Worm (Caenorhabditis elegans): ENCODE data around the gene D2024.5.

Gene D2024.5

ce11 chrIV:7240564-7240963 is 12.5 kb upstream of the D2024.5 start:
- peak; percentile 36 for TF ChIP-seq ceh-83 (GFP tag; optimal IDR thresholded peaks at IDR 0.05)
- no peak for TF ChIP-seq lsy-2 (tag; optimal IDR thresholded peaks at IDR 0.05)
- TF ChIP-seq ham-2 (GFP tag; optimal IDR thresholded peaks at IDR 0.05) = no peak
- TF ChIP-seq mls-2 (tag; optimal IDR thresholded peaks at IDR 0.05) = no peak
- no peak for TF ChIP-seq ztf-11 (tag; optimal IDR thresholded peaks at IDR 0.05)
- no peak for TF ChIP-seq unc-62 (GFP tag; optimal IDR thresholded peaks at IDR 0.05)

ce11 chrIV:7237668-7238214 is 9.6 kb upstream of the D2024.5 start, which contains the start of gene elo-3:
Gene elo-3, plus strand, starts transcription at chrIV:7237718.
- TF ChIP-seq sptf-1 (tag; optimal IDR thresholded peaks at IDR 0.05) = no peak
- TF ChIP-seq nhr-12 (tag; optimal IDR thresholded peaks at IDR 0.05) = no peak
- no peak for TF ChIP-seq pha-4 (tag; optimal IDR thresholded peaks at IDR 0.05)
- no peak for TF ChIP-seq nhr-237 (tag; optimal IDR thresholded peaks at IDR 0.05)
- TF ChIP-seq elt-1 (tag; optimal IDR thresholded peaks at IDR 0.05; ENCODE audit: borderline replicate concordance, insufficient read depth) = no peak
- TF ChIP-seq nhr-76 (tag; optimal IDR thresholded peaks at IDR 0.05) = no peak
- TF ChIP-seq ceh-39 (tag; optimal IDR thresholded peaks at IDR 0.05) = no peak
- no peak for TF ChIP-seq ceh-83 (GFP tag; optimal IDR thresholded peaks at IDR 0.05)
- TF ChIP-seq tbx-8 (GFP tag; optimal IDR thresholded peaks at IDR 0.05) = no peak
- no peak for TF ChIP-seq unc-120 (tag; optimal IDR thresholded peaks at IDR 0.05; ENCODE audit: poor library complexity, severe bottlenecking)
- TF ChIP-seq unc-62 (GFP tag; optimal IDR thresholded peaks at IDR 0.05) = no peak
- TF ChIP-seq ceh-43 (GFP tag; optimal IDR thresholded peaks at IDR 0.05) = no peak

ce11 chrIV:7236248-7236772 is 8.2 kb upstream of the D2024.5 start:
- TF ChIP-seq zip-8 (tag; optimal IDR thresholded peaks at IDR 0.05) = peak; percentile 86
- no peak for TF ChIP-seq elt-1 (tag; optimal IDR thresholded peaks at IDR 0.05; ENCODE audit: borderline replicate concordance, insufficient read depth)

ce11 chrIV:7235382-7235917 is 7.3 kb upstream of the D2024.5 start:
- TF ChIP-seq nhr-12 (tag; optimal IDR thresholded peaks at IDR 0.05) (no peak), mep-1 (tag; optimal IDR thresholded peaks at IDR 0.05) (peak; percentile 6), unc-120 (tag; optimal IDR thresholded peaks at IDR 0.05; ENCODE audit: poor library complexity, severe bottlenecking) (peak; percentile 83), nhr-2 (tag; optimal IDR thresholded peaks at IDR 0.05) (peak; percentile 96), ztf-11 (tag; optimal IDR thresholded peaks at IDR 0.05) (peak; percentile 5), mab-5 (tag; optimal IDR thresholded peaks at IDR 0.05) (no peak), flh-1 (GFP tag; optimal IDR thresholded peaks at IDR 0.05) (no peak), elt-3 (tag; optimal IDR thresholded peaks at IDR 0.05) (no peak), elt-1 (tag; optimal IDR thresholded peaks at IDR 0.05; ENCODE audit: borderline replicate concordance, insufficient read depth) (peak; percentile 7), cnd-1 (tag; optimal IDR thresholded peaks at IDR 0.05) (peak; percentile 57), unc-39 (tag; optimal IDR thresholded peaks at IDR 0.05) (no peak), nhr-28 (tag; optimal IDR thresholded peaks at IDR 0.05) (no peak), ceh-39 (tag; optimal IDR thresholded peaks at IDR 0.05) (no peak), drap-1 (GFP tag; optimal IDR thresholded peaks at IDR 0.05) (peak; percentile 18), tbx-8 (GFP tag; optimal IDR thresholded peaks at IDR 0.05) (no peak), sptf-1 (tag; optimal IDR thresholded peaks at IDR 0.05) (no peak), lin-13 (tag; optimal IDR thresholded peaks at IDR 0.05) (no peak), snpc-4 (tag; optimal IDR thresholded peaks at IDR 0.05) (no peak), ceh-43 (GFP tag; optimal IDR thresholded peaks at IDR 0.05) (no peak), blmp-1 (tag; optimal IDR thresholded peaks at IDR 0.05) (no peak), zip-8 (tag; optimal IDR thresholded peaks at IDR 0.05) (peak; percentile 3), lin-32 (GFP tag; optimal IDR thresholded peaks at IDR 0.05) (peak; percentile 7), pha-4 (tag; optimal IDR thresholded peaks at IDR 0.05) (no peak), ceh-83 (GFP tag; optimal IDR thresholded peaks at IDR 0.05) (no peak), nhr-237 (tag; optimal IDR thresholded peaks at IDR 0.05) (peak; percentile 50), ces-1 (GFP tag; optimal IDR thresholded peaks at IDR 0.05) (peak; percentile 17), nhr-76 (tag; optimal IDR thresholded peaks at IDR 0.05) (no peak), M03D4.4 (tag; optimal IDR thresholded peaks at IDR 0.05) (peak; percentile 33), ham-2 (GFP tag; optimal IDR thresholded peaks at IDR 0.05) (peak; percentile 92), mls-2 (tag; optimal IDR thresholded peaks at IDR 0.05) (peak; percentile 40), hlh-1 (tag; optimal IDR thresholded peaks at IDR 0.05) (peak; percentile 58), bed-3 (GFP tag; optimal IDR thresholded peaks at IDR 0.05) (no peak), sem-2 (GFP tag; optimal IDR thresholded peaks at IDR 0.05) (no peak), unc-62 (GFP tag; optimal IDR thresholded peaks at IDR 0.05) (peak; percentile 64), lsy-2 (tag; optimal IDR thresholded peaks at IDR 0.05) (peak; percentile 14)

Measured in whole organism, mixed stage, embryonic.